Fruit fly (Drosophila melanogaster) whole organism, adult: ENCODE data around the gene Vps16B.

Experiments used
- Clk ChIP-seq: fragments of 200-800 bp; sonication (Bioruptor generic); optimal IDR thresholded peaks from 2 replicates; lab custom pipeline; 2017; ENCODE audit warnings: missing biosample characterization, missing genetic modification characterization
- bab1 ChIP-seq: fragments of 200-800 bp; sonication (Bioruptor generic); optimal IDR thresholded peaks from 3 replicates; lab custom pipeline; 2019; ENCODE audit warnings: missing biosample characterization, mild to moderate bottlenecking, missing genetic modification characterization, moderate library complexity
- cic ChIP-seq: fragments of 200-800 bp; sonication (Bioruptor generic); optimal IDR thresholded peaks from 2 replicates; lab custom pipeline; 2017; ENCODE audit warnings: missing biosample characterization, mild to moderate bottlenecking, missing genetic modification characterization, moderate library complexity
- kay ChIP-seq: fragments of 200-800 bp; sonication (Bioruptor generic); peaks from one replicate; lab custom pipeline; 2016; ENCODE audit warnings: missing biosample characterization, missing genetic modification characterization, borderline replicate concordance
- pad ChIP-seq: fragments of 200-800 bp; sonication (Bioruptor generic); optimal IDR thresholded peaks from 3 replicates; lab custom pipeline; 2017; ENCODE audit warnings: missing biosample characterization, missing genetic modification characterization, mild to moderate bottlenecking, moderate library complexity, missing genetic modification reagents
- toe ChIP-seq: fragments of 200-800 bp; sonication (Bioruptor generic); optimal IDR thresholded peaks from 2 replicates; lab custom pipeline; 2016; ENCODE audit warnings: missing biosample characterization, missing genetic modification characterization

- TF ChIP-seq toe (GFP tag; lab: Kevin White, UChicago), result no peak
- no peak for TF ChIP-seq kay
- TF ChIP-seq cic (GFP tag; lab: Kevin White, UChicago), result peak; percentile 99
- TF ChIP-seq bab1 (GFP tag; lab: Kevin White, UChicago), result no peak
- no peak for TF ChIP-seq pad (GFP tag; lab: Kevin White, UChicago)
- no peak for TF ChIP-seq Clk (GFP tag; lab: Kevin White, UChicago)
Observed at dm6 chr3R:29778139-29778984, 37.9 kb downstream of the Vps16B start.
